Worm (Caenorhabditis elegans): Measurements from ENCODE around the gene sri-37.
"Not testable (repeated sequence)": the region's sequence is repeated elsewhere in the genome, so short reads cannot be mapped to it uniquely, and the experiment has no call there.

Gene sri-37

ce11 chrII:2629270-2629669 is at the start of gene sri-37:
sri-37 (plus strand) TSS chrII:2629570.
- no peak for TF ChIP-seq B0310.2 (tag; optimal IDR thresholded peaks at IDR 0.05)
- TF ChIP-seq hnd-1 (tag; optimal IDR thresholded peaks at IDR 0.05) = no peak
- no peak for TF ChIP-seq flt-1 (GFP tag; IDR thresholded peaks at IDR 0.05)
- no peak for TF ChIP-seq pes-1 (GFP tag; IDR thresholded peaks at IDR 0.05)
- no peak for TF ChIP-seq sea-1 (GFP tag; conservative IDR thresholded peaks at IDR 0.05)
- TF ChIP-seq tbx-11 (GFP tag; IDR thresholded peaks at IDR 0.05) = no peak

ce11 chrII:2583044-2583443 is 46.3 kb upstream of the sri-37 start, which contains the start of gene sri-74:
sri-74 (minus strand) TSS chrII:2583144.
- TF ChIP-seq aly-1 (tag; optimal IDR thresholded peaks at IDR 0.05) = no peak
- no peak for TF ChIP-seq tbx-11 (GFP tag; IDR thresholded peaks at IDR 0.05)
- TF ChIP-seq hnd-1 (tag; optimal IDR thresholded peaks at IDR 0.05) = no peak
- no peak for TF ChIP-seq ets-7 (tag; optimal IDR thresholded peaks at IDR 0.05)
- TF ChIP-seq ceh-13 (GFP tag; optimal IDR thresholded peaks at IDR 0.05) = no peak
- TF ChIP-seq scrt-1 (GFP tag; IDR thresholded peaks at IDR 0.05) = no peak
- TF ChIP-seq pes-1 (GFP tag; IDR thresholded peaks at IDR 0.05) = no peak
- TF ChIP-seq ama-1 (optimal IDR thresholded peaks at IDR 0.05) = no peak
- no peak for TF ChIP-seq flt-1 (GFP tag; IDR thresholded peaks at IDR 0.05)
- TF ChIP-seq hmg-4 (GFP tag; optimal IDR thresholded peaks at IDR 0.05) = no peak

ce11 chrII:2585493-2585892 is 43.9 kb upstream of the sri-37 start, which contains the start of gene sri-36:
sri-36 (minus strand) TSS chrII:2585593.
- TF ChIP-seq aly-1 (tag; optimal IDR thresholded peaks at IDR 0.05) (no peak), B0310.2 (tag; optimal IDR thresholded peaks at IDR 0.05) (no peak), pes-1 (GFP tag; IDR thresholded peaks at IDR 0.05) (no peak), sea-1 (GFP tag; conservative IDR thresholded peaks at IDR 0.05) (no peak), hnd-1 (tag; optimal IDR thresholded peaks at IDR 0.05) (no peak), scrt-1 (GFP tag; IDR thresholded peaks at IDR 0.05) (no peak), ceh-36 (tag; optimal IDR thresholded peaks at IDR 0.05) (no peak), tbx-11 (GFP tag; IDR thresholded peaks at IDR 0.05) (no peak), tbx-37 (GFP tag; conservative IDR thresholded peaks at IDR 0.05) (no peak), ama-1 (optimal IDR thresholded peaks at IDR 0.05) (no peak), tra-4 (tag; optimal IDR thresholded peaks at IDR 0.05) (no peak), F13C5.2 (tag; optimal IDR thresholded peaks at IDR 0.05) (no peak), ets-7 (tag; optimal IDR thresholded peaks at IDR 0.05) (no peak)

ce11 chrII:2586861-2587554 is 42.4 kb upstream of the sri-37 start, which contains the start of the genes F33H12.7 and sri-39:
F33H12.7 (minus strand) TSS chrII:2586911.
sri-39 (plus strand) TSS chrII:2587504.
- TF ChIP-seq ceh-36 (tag; optimal IDR thresholded peaks at IDR 0.05) = no peak
- no peak for TF ChIP-seq pes-1 (GFP tag; IDR thresholded peaks at IDR 0.05)
- TF ChIP-seq ama-1 (optimal IDR thresholded peaks at IDR 0.05) = no peak
- TF ChIP-seq tbx-37 (GFP tag; conservative IDR thresholded peaks at IDR 0.05) = no peak
- no peak for TF ChIP-seq sea-1 (GFP tag; conservative IDR thresholded peaks at IDR 0.05)
- no peak for TF ChIP-seq tbx-11 (GFP tag; IDR thresholded peaks at IDR 0.05)
- no peak for TF ChIP-seq aly-1 (tag; optimal IDR thresholded peaks at IDR 0.05)
- TF ChIP-seq F13C5.2 (tag; optimal IDR thresholded peaks at IDR 0.05) = no peak
- no peak for TF ChIP-seq flt-1 (GFP tag; IDR thresholded peaks at IDR 0.05)
- no peak for TF ChIP-seq ceh-13 (GFP tag; optimal IDR thresholded peaks at IDR 0.05)
- no peak for TF ChIP-seq scrt-1 (GFP tag; IDR thresholded peaks at IDR 0.05)
- TF ChIP-seq hmbx-1 (tag; optimal IDR thresholded peaks at IDR 0.05) = no peak
- TF ChIP-seq hnd-1 (tag; optimal IDR thresholded peaks at IDR 0.05) = no peak
- no peak for TF ChIP-seq hmg-4 (GFP tag; optimal IDR thresholded peaks at IDR 0.05)
- no peak for TF ChIP-seq tra-4 (tag; optimal IDR thresholded peaks at IDR 0.05)
- no peak for TF ChIP-seq B0310.2 (tag; optimal IDR thresholded peaks at IDR 0.05)
- TF ChIP-seq ets-7 (tag; optimal IDR thresholded peaks at IDR 0.05) = no peak

ce11 chrII:2600176-2600575 is 29.2 kb upstream of the sri-37 start, which contains the start of gene F33H12.1:
F33H12.1 (plus strand) TSS chrII:2600476.
- not testable (repeated sequence) for TF ChIP-seq tra-4 (tag; optimal IDR thresholded peaks at IDR 0.05); tbx-37 (GFP tag; conservative IDR thresholded peaks at IDR 0.05); ceh-13 (GFP tag; optimal IDR thresholded peaks at IDR 0.05)

ce11 chrII:2600931-2601330 is 28.4 kb upstream of the sri-37 start:
- TF ChIP-seq F13C5.2 (tag; optimal IDR thresholded peaks at IDR 0.05) (no peak), hnd-1 (tag; optimal IDR thresholded peaks at IDR 0.05) (no peak), hmg-4 (GFP tag; optimal IDR thresholded peaks at IDR 0.05) (no peak), aly-1 (tag; optimal IDR thresholded peaks at IDR 0.05) (no peak), tbx-11 (GFP tag; IDR thresholded peaks at IDR 0.05) (no peak), sea-1 (GFP tag; conservative IDR thresholded peaks at IDR 0.05) (no peak), scrt-1 (GFP tag; IDR thresholded peaks at IDR 0.05) (no peak), hmbx-1 (tag; optimal IDR thresholded peaks at IDR 0.05) (no peak), tbx-37 (GFP tag; conservative IDR thresholded peaks at IDR 0.05) (no peak), tra-4 (tag; optimal IDR thresholded peaks at IDR 0.05) (no peak), B0310.2 (tag; optimal IDR thresholded peaks at IDR 0.05) (no peak), ets-7 (tag; optimal IDR thresholded peaks at IDR 0.05) (no peak), pes-1 (GFP tag; IDR thresholded peaks at IDR 0.05) (no peak), ceh-13 (GFP tag; optimal IDR thresholded peaks at IDR 0.05) (no peak), flt-1 (GFP tag; IDR thresholded peaks at IDR 0.05) (no peak), ama-1 (optimal IDR thresholded peaks at IDR 0.05) (no peak), ceh-36 (tag; optimal IDR thresholded peaks at IDR 0.05) (no peak)

- no peak for TF ChIP-seq flt-1 (GFP tag; IDR thresholded peaks at IDR 0.05)
- TF ChIP-seq hnd-1 (tag; optimal IDR thresholded peaks at IDR 0.05) = no peak
- no peak for TF ChIP-seq ceh-13 (GFP tag; optimal IDR thresholded peaks at IDR 0.05)
- TF ChIP-seq ama-1 (optimal IDR thresholded peaks at IDR 0.05) = no peak
- no peak for TF ChIP-seq hmbx-1 (tag; optimal IDR thresholded peaks at IDR 0.05)
- TF ChIP-seq ceh-36 (tag; optimal IDR thresholded peaks at IDR 0.05) = no peak
- no peak for TF ChIP-seq scrt-1 (GFP tag; IDR thresholded peaks at IDR 0.05)
- no peak for TF ChIP-seq pes-1 (GFP tag; IDR thresholded peaks at IDR 0.05)
These were observed 24.1 kb upstream of the sri-37 start, which contains the start of gene sri-77 for ce11 chrII:2605319-2605718. sri-77 (minus strand) TSS chrII:2605419.

Measured in whole organism, early embryonic.